Worm (Caenorhabditis elegans) whole organism, midembryonic: ENCODE measurements around the gene ncap-1.

Experiments
- T22C8.4 ChIP-seq: fragments of 200-800 bp; sonication (Bioruptor generic); IDR thresholded peaks from 2 replicates; pipeline ENCODE4 v1.3.6; 2022; ENCODE audit warnings: missing genetic modification characterization, missing compliant biosample characterization
- cog-1 ChIP-seq: sonication (generic microtip); optimal IDR thresholded peaks from 2 replicates; lab custom pipeline; 2016; ENCODE audit warnings: missing genetic modification characterization, missing compliant biosample characterization
- flt-1 ChIP-seq: fragments of 200-800 bp; sonication (Bioruptor generic); IDR thresholded peaks from 2 replicates; pipeline ENCODE4 v1.3.6; 2022; ENCODE audit warnings: missing genetic modification characterization, missing compliant biosample characterization
- klf-2 ChIP-seq: fragments of 200-800 bp; sonication (Bioruptor generic); conservative IDR thresholded peaks from 2 replicates; pipeline ENCODE4 v1.3.6; 2022; ENCODE audit warnings: missing genetic modification reagents, missing genetic modification characterization, missing compliant biosample characterization
- med-1 ChIP-seq: sonication (generic microtip); optimal IDR thresholded peaks from 2 replicates; lab custom pipeline; 2017; ENCODE audit warnings: missing genetic modification characterization, mild to moderate bottlenecking, missing compliant biosample characterization, antibody characterized with exemption, missing genetic modification reagents; ENCODE audit not compliant: insufficient read depth
- ref-1 ChIP-seq: fragments of 200-800 bp; sonication (Bioruptor generic); conservative IDR thresholded peaks from 2 replicates; pipeline ENCODE4 v1.3.6; 2022; ENCODE audit warnings: missing genetic modification reagents, missing genetic modification characterization, missing compliant biosample characterization
- tab-1 ChIP-seq: fragments of 200-800 bp; sonication (Bioruptor generic); IDR thresholded peaks from 2 replicates; pipeline ENCODE4 v1.3.6; 2022; ENCODE audit warnings: missing genetic modification characterization, missing compliant biosample characterization
- ztf-23 ChIP-seq: fragments of 200-800 bp; sonication (Bioruptor generic); IDR thresholded peaks from 2 replicates; pipeline ENCODE4 v1.3.6; 2022; ENCODE audit warnings: missing genetic modification reagents, missing genetic modification characterization, missing compliant biosample characterization
- ztf-29 ChIP-seq: fragments of 200-800 bp; sonication (Bioruptor generic); IDR thresholded peaks from 2 replicates; pipeline ENCODE4 v1.3.6; 2022; ENCODE audit warnings: missing genetic modification reagents, missing genetic modification characterization, missing compliant biosample characterization

Gene ncap-1

ce11 chrII:2948614-2949013 lies 29.5 kb upstream of the ncap-1 start:
- TF ChIP-seq ztf-23 (GFP tag; lab: Robert Waterston, UW) (no peak), ref-1 (GFP tag; lab: Robert Waterston, UW) (no peak), ztf-29 (GFP tag; lab: Robert Waterston, UW) (no peak), med-1 (GFP tag; lab: Kevin White, UChicago) (no peak), T22C8.4 (GFP tag; lab: Robert Waterston, UW) (no peak), klf-2 (GFP tag; lab: Robert Waterston, UW) (no peak), tab-1 (GFP tag; lab: Robert Waterston, UW) (no peak), cog-1 (tag; lab: Kevin White, UChicago) (no peak), flt-1 (no peak)

DNA sequence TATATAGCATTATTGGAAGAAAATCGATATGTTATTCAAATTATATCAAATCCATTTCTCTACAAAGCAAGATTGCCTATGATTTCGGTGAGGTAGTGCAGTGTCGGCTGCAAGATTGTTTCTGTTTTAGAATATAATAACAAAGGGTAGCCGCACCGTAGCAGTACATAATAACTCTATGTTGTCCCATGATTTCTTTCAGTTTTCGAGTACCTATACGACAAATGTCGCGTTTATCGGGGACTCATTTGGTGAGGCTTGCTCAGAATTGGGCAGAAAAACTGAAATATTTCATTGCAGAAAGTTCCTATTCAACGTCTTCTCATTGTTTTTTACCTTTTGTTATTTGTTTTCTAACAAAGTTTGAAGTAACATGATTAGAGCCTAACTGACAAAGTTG lies 27.3 kb upstream of the ncap-1 start, which contains the start of gene srw-79:
Gene srw-79, plus strand, starts transcription at position 301 of the 400 bp plus-strand sequence.
- TF ChIP-seq T22C8.4 (GFP tag; lab: Robert Waterston, UW) = no peak
- no peak for TF ChIP-seq flt-1
- no peak for TF ChIP-seq klf-2 (GFP tag; lab: Robert Waterston, UW)
- no peak for TF ChIP-seq ztf-29 (GFP tag; lab: Robert Waterston, UW)
- TF ChIP-seq cog-1 (tag; lab: Kevin White, UChicago) = no peak
- no peak for TF ChIP-seq ref-1 (GFP tag; lab: Robert Waterston, UW)
- no peak for TF ChIP-seq med-1 (GFP tag; lab: Kevin White, UChicago)
- TF ChIP-seq tab-1 (GFP tag; lab: Robert Waterston, UW) = no peak

ce11 chrII:2943966-2944365 lies 24.9 kb upstream of the ncap-1 start, which contains the start of the genes irld-50 and irld-49:
TSS of gene irld-50 (minus strand) at chrII:2944066.
TSS of gene irld-49 (plus strand) at chrII:2944176.
- TF ChIP-seq ztf-23 (GFP tag; lab: Robert Waterston, UW) (no peak), T22C8.4 (GFP tag; lab: Robert Waterston, UW) (no peak), flt-1 (no peak), ztf-29 (GFP tag; lab: Robert Waterston, UW) (no peak), ref-1 (GFP tag; lab: Robert Waterston, UW) (no peak), med-1 (GFP tag; lab: Kevin White, UChicago) (no peak)

ce11 chrII:2940747-2941146 lies 21.6 kb upstream of the ncap-1 start, which contains the start of gene irld-66:
TSS of gene irld-66 (minus strand) at chrII:2940847.
- TF ChIP-seq klf-2 (GFP tag; lab: Robert Waterston, UW) = no peak
- no peak for TF ChIP-seq ztf-23 (GFP tag; lab: Robert Waterston, UW)
- no peak for TF ChIP-seq T22C8.4 (GFP tag; lab: Robert Waterston, UW)
- TF ChIP-seq flt-1 = no peak
- no peak for TF ChIP-seq cog-1 (tag; lab: Kevin White, UChicago)
- TF ChIP-seq tab-1 (GFP tag; lab: Robert Waterston, UW) = no peak
- no peak for TF ChIP-seq ref-1 (GFP tag; lab: Robert Waterston, UW)
- TF ChIP-seq med-1 (GFP tag; lab: Kevin White, UChicago) = no peak
- TF ChIP-seq ztf-29 (GFP tag; lab: Robert Waterston, UW) = no peak

DNA sequence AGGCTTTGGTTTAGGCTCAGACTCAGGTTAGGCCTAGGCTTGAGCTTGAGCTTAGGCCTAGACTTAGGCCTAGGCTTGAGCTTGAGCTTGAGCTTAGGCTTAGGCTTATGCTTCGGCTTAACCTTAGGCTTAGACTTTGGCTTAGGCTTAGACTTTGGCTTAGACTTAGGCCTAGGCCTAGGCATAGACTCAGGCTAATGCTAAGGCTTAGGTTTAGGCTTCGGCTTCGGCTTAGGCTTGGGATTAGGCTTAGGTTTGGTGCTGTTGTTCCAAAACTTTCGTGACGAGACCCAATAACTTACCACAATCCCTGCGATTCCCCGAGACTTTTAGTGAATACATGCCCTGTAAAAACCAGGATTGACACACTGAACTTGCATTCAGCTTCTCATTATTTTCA lies 20.6 kb upstream of the ncap-1 start:
- no peak for TF ChIP-seq tab-1 (GFP tag; lab: Robert Waterston, UW)
- no peak for TF ChIP-seq ref-1 (GFP tag; lab: Robert Waterston, UW)
- no peak for TF ChIP-seq ztf-29 (GFP tag; lab: Robert Waterston, UW)
- no peak for TF ChIP-seq ztf-23 (GFP tag; lab: Robert Waterston, UW)
- TF ChIP-seq cog-1 (tag; lab: Kevin White, UChicago) = no peak
- no peak for TF ChIP-seq flt-1
- no peak for TF ChIP-seq T22C8.4 (GFP tag; lab: Robert Waterston, UW)
- no peak for TF ChIP-seq med-1 (GFP tag; lab: Kevin White, UChicago)
- no peak for TF ChIP-seq klf-2 (GFP tag; lab: Robert Waterston, UW)

- TF ChIP-seq flt-1 (no peak), ztf-29 (GFP tag; lab: Robert Waterston, UW) (no peak), ref-1 (GFP tag; lab: Robert Waterston, UW) (no peak), tab-1 (GFP tag; lab: Robert Waterston, UW) (no peak), klf-2 (GFP tag; lab: Robert Waterston, UW) (no peak), cog-1 (tag; lab: Kevin White, UChicago) (no peak), T22C8.4 (GFP tag; lab: Robert Waterston, UW) (no peak), med-1 (GFP tag; lab: Kevin White, UChicago) (no peak), ztf-23 (GFP tag; lab: Robert Waterston, UW) (no peak)
These were observed 18.7 kb upstream of the ncap-1 start, which contains the start of gene irld-65 for ce11 chrII:2937852-2938251. TSS of gene irld-65 (minus strand) at chrII:2937952.

- TF ChIP-seq flt-1 (no peak), med-1 (GFP tag; lab: Kevin White, UChicago) (no peak), klf-2 (GFP tag; lab: Robert Waterston, UW) (no peak), ztf-29 (GFP tag; lab: Robert Waterston, UW) (no peak), ref-1 (GFP tag; lab: Robert Waterston, UW) (no peak), cog-1 (tag; lab: Kevin White, UChicago) (no peak), tab-1 (GFP tag; lab: Robert Waterston, UW) (no peak), T22C8.4 (GFP tag; lab: Robert Waterston, UW) (no peak), ztf-23 (GFP tag; lab: Robert Waterston, UW) (no peak)
These were observed 15.2 kb upstream of the ncap-1 start, which contains the start of gene irld-67 for ce11 chrII:2934354-2934753. TSS of gene irld-67 (minus strand) at chrII:2934454.

DNA sequence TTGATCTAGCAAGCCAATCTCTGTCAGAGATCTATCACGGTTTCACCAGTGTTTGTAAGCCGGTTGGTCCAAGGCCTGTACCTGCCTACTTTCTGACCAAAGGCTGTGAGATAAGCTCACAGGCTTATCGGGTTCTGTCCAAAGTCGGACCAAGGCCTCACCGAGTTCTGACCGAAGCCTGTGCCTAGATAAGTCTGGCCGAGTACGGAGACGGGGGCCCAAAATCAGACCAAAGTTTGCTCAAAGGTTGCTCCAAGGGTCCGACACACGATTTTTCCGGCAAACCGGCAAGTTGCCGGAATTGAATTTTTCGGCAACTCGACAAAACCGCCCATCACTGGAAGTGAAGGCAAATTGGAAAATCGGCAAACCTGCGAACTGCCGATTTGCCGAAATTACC lies 12.4 kb upstream of the ncap-1 start:
- no peak for TF ChIP-seq T22C8.4 (GFP tag; lab: Robert Waterston, UW)
- TF ChIP-seq flt-1 = no peak
- TF ChIP-seq med-1 (GFP tag; lab: Kevin White, UChicago) = no peak
- TF ChIP-seq cog-1 (tag; lab: Kevin White, UChicago) = no peak
- no peak for TF ChIP-seq ref-1 (GFP tag; lab: Robert Waterston, UW)
- TF ChIP-seq ztf-23 (GFP tag; lab: Robert Waterston, UW) = peak; percentile 47; the same call in 1 of the 2 replicates
- no peak for TF ChIP-seq klf-2 (GFP tag; lab: Robert Waterston, UW)
- TF ChIP-seq ztf-29 (GFP tag; lab: Robert Waterston, UW) = no peak
- no peak for TF ChIP-seq tab-1 (GFP tag; lab: Robert Waterston, UW)

- TF ChIP-seq ref-1 (GFP tag; lab: Robert Waterston, UW) (no peak), flt-1 (no peak), ztf-29 (GFP tag; lab: Robert Waterston, UW) (no peak)
These were observed 11.4 kb upstream of the ncap-1 start, which contains the start of the genes irld-64 and irld-63 for ce11 chrII:2930499-2930898. TSS of gene irld-64 (minus strand) at chrII:2930599. TSS of gene irld-63 (plus strand) at chrII:2930728.
